Worm (Caenorhabditis elegans) whole organism, L2 larva: ENCODE measurements around the gene F54F2.7.

Experiments used
- C34F6.9 ChIP-seq: fragments of 150-350 bp; optimal IDR thresholded peaks from 2 replicates; lab custom pipeline; 2014; ENCODE audit warnings: missing biosample characterization, missing genetic modification characterization
- F13H6.1 ChIP-seq: sonication (generic microtip); optimal IDR thresholded peaks from 2 replicates; lab custom pipeline; 2016; ENCODE audit warnings: missing genetic modification characterization, missing compliant biosample characterization
- R02D3.7 ChIP-seq: fragments of 150-350 bp; optimal IDR thresholded peaks from 2 replicates; lab custom pipeline; 2014; ENCODE audit warnings: missing biosample characterization, missing genetic modification characterization
- Y55F3AM.14 ChIP-seq: fragments of 200-800 bp; sonication (Bioruptor generic); optimal IDR thresholded peaks from 2 replicates; lab custom pipeline; 2018; ENCODE audit warnings: mild to moderate bottlenecking, missing genetic modification characterization, missing compliant biosample characterization
- ZK546.5 ChIP-seq: sonication (generic microtip); optimal IDR thresholded peaks from 2 replicates; lab custom pipeline; 2017; ENCODE audit warnings: missing biosample characterization, missing genetic modification characterization
- alr-1 ChIP-seq: fragments of 150-350 bp; optimal IDR thresholded peaks from 2 replicates; lab custom pipeline; 2014; ENCODE audit warnings: missing biosample characterization, missing genetic modification characterization
- aly-2 ChIP-seq: fragments of 150-350 bp; optimal IDR thresholded peaks from 2 replicates; lab custom pipeline; 2014; ENCODE audit warnings: missing biosample characterization, missing genetic modification characterization
- ama-1 ChIP-seq: fragments of 150-350 bp; optimal IDR thresholded peaks from 2 replicates; lab custom pipeline; 2018; ENCODE audit warnings: inconsistent platforms
- blmp-1 ChIP-seq: sonication (generic microtip); optimal IDR thresholded peaks from 2 replicates; lab custom pipeline; 2017; ENCODE audit warnings: missing genetic modification characterization, mild to moderate bottlenecking, missing compliant biosample characterization, antibody characterized with exemption, moderate library complexity; ENCODE audit not compliant: insufficient read depth
- ceh-16 ChIP-seq: fragments of 150-350 bp; optimal IDR thresholded peaks from 2 replicates; lab custom pipeline; 2014; ENCODE audit warnings: missing biosample characterization, missing genetic modification characterization
- ceh-82 ChIP-seq: fragments of 150-350 bp; optimal IDR thresholded peaks from 2 replicates; lab custom pipeline; 2014; ENCODE audit warnings: missing biosample characterization, missing genetic modification characterization
- crh-2 ChIP-seq: sonication (generic microtip); optimal IDR thresholded peaks from 2 replicates; lab custom pipeline; 2017; ENCODE audit warnings: missing biosample characterization, missing genetic modification characterization
- dmd-4 ChIP-seq: sonication (generic microtip); optimal IDR thresholded peaks from 2 replicates; lab custom pipeline; 2017; ENCODE audit warnings: missing biosample characterization, missing genetic modification characterization
- egl-27 ChIP-seq: sonication (generic microtip); optimal IDR thresholded peaks from 3 replicates; lab custom pipeline; 2017; ENCODE audit warnings: missing biosample characterization, missing genetic modification reagents, missing genetic modification characterization
- elt-1 ChIP-seq: fragments of 150-350 bp; optimal IDR thresholded peaks from 2 replicates; lab custom pipeline; 2014; ENCODE audit warnings: missing biosample characterization, missing genetic modification characterization
- elt-3 ChIP-seq: sonication (generic microtip); optimal IDR thresholded peaks from 2 replicates; lab custom pipeline; 2017; ENCODE audit warnings: missing biosample characterization, missing genetic modification characterization
- fos-1 ChIP-seq: fragments of 150-350 bp; optimal IDR thresholded peaks from 2 replicates; lab custom pipeline; 2014; ENCODE audit warnings: missing biosample characterization, missing genetic modification characterization
- gmeb-1 ChIP-seq: fragments of 150-350 bp; optimal IDR thresholded peaks from 2 replicates; lab custom pipeline; 2014; ENCODE audit warnings: missing biosample characterization, missing genetic modification characterization
- lin-11 ChIP-seq: fragments of 150-350 bp; sonication (generic microtip); optimal IDR thresholded peaks from 2 replicates; lab custom pipeline; 2014; ENCODE audit warnings: missing biosample characterization, missing genetic modification characterization, inconsistent platforms, mixed read lengths
- lin-13 ChIP-seq: fragments of 150-350 bp; optimal IDR thresholded peaks from 2 replicates; lab custom pipeline; 2014; ENCODE audit warnings: missing biosample characterization, missing genetic modification reagents, missing genetic modification characterization
- lin-39 ChIP-seq: fragments of 150-350 bp; optimal IDR thresholded peaks from 2 replicates; lab custom pipeline; 2014; ENCODE audit warnings: missing biosample characterization, missing genetic modification reagents, missing genetic modification characterization
- lsy-2 ChIP-seq, 2 experiments: fragments of 150-350 bp in 1 of 2; sonication (generic microtip) in 1 of 2; optimal IDR thresholded peaks; 2 replicates each; lab custom pipeline; 2014 to 2017; ENCODE audit warnings: missing biosample characterization in 2 of 2, missing genetic modification characterization in 2 of 2
- mab-5 ChIP-seq: fragments of 150-350 bp; optimal IDR thresholded peaks from 2 replicates; lab custom pipeline; 2014; ENCODE audit warnings: missing biosample characterization, missing genetic modification characterization
- mbf-1 ChIP-seq: sonication (generic microtip); optimal IDR thresholded peaks from 2 replicates; lab custom pipeline; 2017; ENCODE audit warnings: missing biosample characterization, missing genetic modification characterization
- mdl-1 ChIP-seq, 2 experiments: fragments of 150-350 bp in 1 of 2; sonication (generic microtip) in 1 of 2; optimal IDR thresholded peaks; 2 replicates each; lab custom pipeline; 2017; ENCODE audit warnings: missing biosample characterization in 2 of 2, missing genetic modification characterization in 2 of 2
- nhr-10 ChIP-seq: sonication (generic microtip); optimal IDR thresholded peaks from 2 replicates; lab custom pipeline; 2017; ENCODE audit warnings: missing biosample characterization, missing genetic modification characterization
- nhr-11 ChIP-seq: fragments of 150-350 bp; optimal IDR thresholded peaks from 2 replicates; lab custom pipeline; 2014; ENCODE audit warnings: missing biosample characterization, missing genetic modification characterization
- nhr-12 ChIP-seq: fragments of 150-350 bp; optimal IDR thresholded peaks from 2 replicates; lab custom pipeline; 2014; ENCODE audit warnings: missing biosample characterization, missing genetic modification characterization
- nhr-129 ChIP-seq: fragments of 150-350 bp; optimal IDR thresholded peaks from 2 replicates; lab custom pipeline; 2014; ENCODE audit warnings: missing biosample characterization, missing genetic modification characterization
- nhr-21 ChIP-seq: fragments of 150-350 bp; optimal IDR thresholded peaks from 2 replicates; lab custom pipeline; 2014; ENCODE audit warnings: missing biosample characterization, missing genetic modification characterization
- nhr-23 ChIP-seq: fragments of 150-350 bp; optimal IDR thresholded peaks from 2 replicates; lab custom pipeline; 2014; ENCODE audit warnings: missing biosample characterization, missing genetic modification reagents, missing genetic modification characterization
- nhr-237 ChIP-seq: fragments of 150-350 bp; optimal IDR thresholded peaks from 2 replicates; lab custom pipeline; 2014; ENCODE audit warnings: missing biosample characterization, missing genetic modification characterization
- nhr-25 ChIP-seq: fragments of 150-350 bp; sonication (generic microtip); optimal IDR thresholded peaks from 3 replicates; lab custom pipeline; 2014; ENCODE audit warnings: missing biosample characterization, missing genetic modification characterization
- nhr-6 ChIP-seq: fragments of 150-350 bp; optimal IDR thresholded peaks from 2 replicates; lab custom pipeline; 2014; ENCODE audit warnings: missing biosample characterization, missing genetic modification characterization
- nhr-77 ChIP-seq: fragments of 150-350 bp; optimal IDR thresholded peaks from 2 replicates; lab custom pipeline; 2014; ENCODE audit warnings: missing biosample characterization, missing genetic modification characterization
- peb-1 ChIP-seq: fragments of 150-350 bp; optimal IDR thresholded peaks from 2 replicates; lab custom pipeline; 2014; ENCODE audit warnings: missing biosample characterization, missing genetic modification characterization
- sem-4 ChIP-seq: fragments of 150-350 bp; optimal IDR thresholded peaks from 2 replicates; lab custom pipeline; 2014; ENCODE audit warnings: missing biosample characterization, missing genetic modification reagents, missing genetic modification characterization
- skn-1 ChIP-seq: sonication (generic microtip); optimal IDR thresholded peaks from 2 replicates; lab custom pipeline; 2017; ENCODE audit warnings: missing biosample characterization, missing genetic modification characterization
- sma-3 ChIP-seq: sonication (generic microtip); optimal IDR thresholded peaks from 2 replicates; lab custom pipeline; 2016; ENCODE audit warnings: missing genetic modification reagents, missing genetic modification characterization, missing compliant biosample characterization
- sma-9 ChIP-seq, 2 experiments: fragments of 150-350 bp in 1 of 2; sonication (generic microtip) in 1 of 2; optimal IDR thresholded peaks; 2 replicates each; lab custom pipeline; 2014 to 2016; ENCODE audit warnings: missing genetic modification characterization in 2 of 2, mild to moderate bottlenecking in 1 of 2, missing biosample characterization in 1 of 2, missing compliant biosample characterization in 1 of 2, missing genetic modification reagents in 1 of 2, moderate library complexity in 1 of 2
- snpc-4 ChIP-seq: fragments of 150-350 bp; optimal IDR thresholded peaks from 2 replicates; lab custom pipeline; 2014; ENCODE audit warnings: missing biosample characterization, missing genetic modification characterization
- unc-39 ChIP-seq: fragments of 150-350 bp; optimal IDR thresholded peaks from 2 replicates; lab custom pipeline; 2014; ENCODE audit warnings: missing biosample characterization, missing genetic modification characterization
- unc-55 ChIP-seq: fragments of 150-350 bp; sonication (generic microtip); optimal IDR thresholded peaks from 3 replicates; lab custom pipeline; 2014; ENCODE audit warnings: missing biosample characterization, missing genetic modification reagents, missing genetic modification characterization
- unc-62 ChIP-seq: fragments of 150-350 bp; optimal IDR thresholded peaks from 2 replicates; lab custom pipeline; 2014; ENCODE audit warnings: missing biosample characterization, missing genetic modification reagents, missing genetic modification characterization
- zag-1 ChIP-seq: fragments of 150-350 bp; optimal IDR thresholded peaks from 2 replicates; lab custom pipeline; 2014; ENCODE audit warnings: missing biosample characterization, missing genetic modification characterization
- ztf-1 ChIP-seq: fragments of 200-800 bp; sonication (Bioruptor generic); conservative IDR thresholded peaks from 2 replicates; pipeline ENCODE4 v1.3.6; 2022; ENCODE audit warnings: missing genetic modification characterization, missing compliant biosample characterization
- ztf-11 ChIP-seq: sonication (generic microtip); optimal IDR thresholded peaks from 2 replicates; lab custom pipeline; 2017; ENCODE audit warnings: missing biosample characterization, missing genetic modification characterization
- ztf-4 ChIP-seq: fragments of 150-350 bp; optimal IDR thresholded peaks from 2 replicates; lab custom pipeline; 2014; ENCODE audit warnings: missing biosample characterization, missing genetic modification characterization

Gene F54F2.7

DNA sequence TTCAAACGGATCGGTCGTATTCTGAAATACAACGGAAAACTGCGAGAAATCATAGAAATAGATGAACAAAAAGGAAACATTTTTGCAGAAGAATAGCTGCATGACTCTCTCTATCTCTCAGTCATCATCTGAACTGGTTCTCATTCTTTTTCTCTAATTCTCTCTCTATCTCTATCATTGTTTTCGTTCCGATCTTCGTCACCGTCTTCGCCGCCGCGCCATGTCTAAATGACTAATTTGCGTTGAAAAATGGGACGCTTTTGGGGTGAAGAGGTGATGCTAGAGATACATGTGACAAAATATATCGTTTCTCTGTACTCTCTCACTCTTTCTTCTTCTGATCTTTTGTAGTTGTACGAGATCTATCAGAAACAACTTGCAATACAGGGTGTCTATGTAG, 26.7 kb downstream of the F54F2.7 start:
- TF ChIP-seq mdl-1 (tag; optimal IDR thresholded peaks at IDR 0.05; lab: Kevin White, UChicago), result peak; percentile 43 to 81
- no peak for TF ChIP-seq R02D3.7 (tag; lab: Kevin White, UChicago)
- TF ChIP-seq ztf-1 (GFP tag; lab: Robert Waterston, UW), result no peak
- peak; percentile 73 for TF ChIP-seq crh-2 (tag; lab: Kevin White, UChicago)
- TF ChIP-seq lin-13 (GFP tag; lab: Kevin White, UChicago), result peak; percentile 40
- TF ChIP-seq ama-1 (lab: Kevin White, UChicago), result no peak
- peak; percentile 37 for TF ChIP-seq nhr-129
- TF ChIP-seq ZK546.5 (tag; lab: Kevin White, UChicago), result no peak
- peak; percentile 91 for TF ChIP-seq sma-3 (GFP tag; lab: Kevin White, UChicago)
- TF ChIP-seq sma-9 (GFP tag; optimal IDR thresholded peaks at IDR 0.05; lab: Kevin White, UChicago), result peak; percentile 73
- no peak for TF ChIP-seq sma-9 (tag; optimal IDR thresholded peaks at IDR 0.05; lab: Kevin White, UChicago)
- TF ChIP-seq sem-4 (tag; lab: Kevin White, UChicago), result peak; percentile 47
- no peak for TF ChIP-seq ztf-11 (tag; lab: Kevin White, UChicago)
- no peak for TF ChIP-seq nhr-23 (tag; lab: Kevin White, UChicago)
- TF ChIP-seq elt-1, result no peak
- no peak for TF ChIP-seq nhr-11 (tag; lab: Kevin White, UChicago)
- TF ChIP-seq lin-11, result no peak
- peak; percentile 56 for TF ChIP-seq egl-27
- TF ChIP-seq peb-1, result no peak
- peak; percentile 39 for TF ChIP-seq unc-55
- peak; percentile 79 for TF ChIP-seq fos-1 (tag; lab: Kevin White, UChicago)
- TF ChIP-seq ceh-82 (tag; lab: Kevin White, UChicago), result no peak
- no peak for TF ChIP-seq unc-39 (tag; lab: Kevin White, UChicago)
- no peak for TF ChIP-seq nhr-237 (tag; lab: Kevin White, UChicago)
- TF ChIP-seq nhr-12, result no peak
- no peak for TF ChIP-seq alr-1 (tag; lab: Kevin White, UChicago)
- peak; percentile 83 for TF ChIP-seq blmp-1 (tag; lab: Kevin White, UChicago)
- peak in 1 of 2 experiments; percentile 62 for TF ChIP-seq lsy-2 (tag; optimal IDR thresholded peaks at IDR 0.05; lab: Kevin White, UChicago)
- TF ChIP-seq gmeb-1, result peak; percentile 37
- TF ChIP-seq lin-39 (tag; lab: Kevin White, UChicago), result no peak
- no peak for TF ChIP-seq nhr-77 (tag; lab: Kevin White, UChicago)
- TF ChIP-seq C34F6.9 (tag; lab: Kevin White, UChicago), result peak; percentile 44
- TF ChIP-seq skn-1 (tag; lab: Kevin White, UChicago), result no peak
- TF ChIP-seq elt-3 (tag; lab: Kevin White, UChicago), result no peak
- peak; percentile 92 for TF ChIP-seq nhr-21 (tag; lab: Kevin White, UChicago)
- no peak for TF ChIP-seq aly-2 (tag; lab: Kevin White, UChicago)
- peak; percentile 29 for TF ChIP-seq F13H6.1
- TF ChIP-seq nhr-10, result no peak
- TF ChIP-seq ceh-16 (tag; lab: Kevin White, UChicago), result no peak
- TF ChIP-seq zag-1 (tag; lab: Kevin White, UChicago), result no peak
- no peak for TF ChIP-seq dmd-4 (tag; lab: Kevin White, UChicago)
- TF ChIP-seq Y55F3AM.14 (GFP tag; lab: Kevin White, UChicago), result no peak
- peak; percentile 14 for TF ChIP-seq nhr-6
- peak; percentile 95 for TF ChIP-seq nhr-25 (tag; lab: Kevin White, UChicago)
- no peak for TF ChIP-seq mab-5 (tag; lab: Kevin White, UChicago)
- peak; percentile 3 for TF ChIP-seq ztf-4 (tag; lab: Kevin White, UChicago)
- no peak for TF ChIP-seq unc-62 (GFP tag; lab: Kevin White, UChicago)
- no peak for TF ChIP-seq snpc-4 (tag; lab: Kevin White, UChicago)
- no peak for TF ChIP-seq mbf-1 (tag; lab: Kevin White, UChicago)
